Worm (Caenorhabditis elegans): ENCODE measurements around the gene C47D12.2.

Gene C47D12.2

ce11 chrII:11637189-11637754 lies 38.8 kb upstream of the C47D12.2 start (continued):
- peak in 1 of 2 experiments; percentile 78 for TF ChIP-seq unc-62 (GFP tag; optimal IDR thresholded peaks at IDR 0.05 in 1 of 2)
- TF ChIP-seq unc-62 (tag; optimal IDR thresholded peaks at IDR 0.05): no peak
- no peak for TF ChIP-seq saeg-2 (GFP tag; IDR thresholded peaks at IDR 0.05)
- no peak for TF ChIP-seq Y48G9A.11 (GFP tag; IDR thresholded peaks at IDR 0.05)
- 0 out of 2 replicates have a peak, but pooled peaks have one; percentile 11 for TF ChIP-seq php-3 (GFP tag; IDR thresholded peaks at IDR 0.05)
- TF ChIP-seq ama-1 (optimal IDR thresholded peaks at IDR 0.05): peak; percentile 61
- peak; percentile 11 for TF ChIP-seq hlh-30 (tag; optimal IDR thresholded peaks at IDR 0.05; ENCODE audit: insufficient read depth)
- no peak for TF ChIP-seq lir-3 (tag; optimal IDR thresholded peaks at IDR 0.05)
- peak; percentile 50 for TF ChIP-seq duxl-1 (tag; optimal IDR thresholded peaks at IDR 0.05; ENCODE audit: poor library complexity)
- TF ChIP-seq mes-2 (tag; optimal IDR thresholded peaks at IDR 0.05; ENCODE audit: poor library complexity, severe bottlenecking): peak; percentile 52
- TF ChIP-seq dmd-6 (GFP tag; IDR thresholded peaks at IDR 0.05): no peak

ce11 chrII:11637817-11638216 lies 38.3 kb upstream of the C47D12.2 start:
- TF ChIP-seq nhr-102 (tag; optimal IDR thresholded peaks at IDR 0.05) (peak; percentile 24), mes-2 (tag; optimal IDR thresholded peaks at IDR 0.05; ENCODE audit: poor library complexity, severe bottlenecking) (peak; percentile 2), F44E2.7 (GFP tag; IDR thresholded peaks at IDR 0.05) (no peak), T26A8.4 (GFP tag; IDR thresholded peaks at IDR 0.05) (0 out of 2 replicates have a peak, but pooled peaks have one; percentile 52), lin-38 (GFP tag; IDR thresholded peaks at IDR 0.05) (peak; percentile 41), F37D6.2 (tag; optimal IDR thresholded peaks at IDR 0.05) (peak; percentile 0), vab-7 (GFP tag; IDR thresholded peaks at IDR 0.05) (no peak)

- no peak for TF ChIP-seq vab-7 (GFP tag; IDR thresholded peaks at IDR 0.05)
- TF ChIP-seq ceh-62 (tag; optimal IDR thresholded peaks at IDR 0.05): no peak
- TF ChIP-seq F49E8.2 (tag; optimal IDR thresholded peaks at IDR 0.05; ENCODE audit: borderline replicate concordance): no peak
- TF ChIP-seq F26F4.8 (GFP tag; conservative IDR thresholded peaks at IDR 0.05): no peak
- TF ChIP-seq nhr-237 (tag; optimal IDR thresholded peaks at IDR 0.05): no peak
- no peak for TF ChIP-seq T26A8.4 (GFP tag; IDR thresholded peaks at IDR 0.05)
- no peak for TF ChIP-seq mdt-29 (GFP tag; IDR thresholded peaks at IDR 0.05)
- no peak for TF ChIP-seq lim-7 (GFP tag; IDR thresholded peaks at IDR 0.05)
- no peak for TF ChIP-seq T20F7.1 (GFP tag; optimal IDR thresholded peaks at IDR 0.05)
- TF ChIP-seq fos-1 (tag; optimal IDR thresholded peaks at IDR 0.05): no peak
- TF ChIP-seq lin-13 (GFP tag; optimal IDR thresholded peaks at IDR 0.05): no peak
- no peak for TF ChIP-seq lin-38 (GFP tag; IDR thresholded peaks at IDR 0.05)
- no peak for TF ChIP-seq tag-97 (GFP tag; IDR thresholded peaks at IDR 0.05)
- TF ChIP-seq ctbp-1 (GFP tag; IDR thresholded peaks at IDR 0.05): no peak
- peak; percentile 16 for TF ChIP-seq gei-8 (GFP tag; optimal IDR thresholded peaks at IDR 0.05)
- no peak for TF ChIP-seq egl-27 (tag; optimal IDR thresholded peaks at IDR 0.05)
- no peak for TF ChIP-seq pqm-1 (tag; optimal IDR thresholded peaks at IDR 0.05)
- peak in 1 of 2 experiments; percentile 16 for TF ChIP-seq lsy-2 (tag; optimal IDR thresholded peaks at IDR 0.05)
- no peak for TF ChIP-seq R02D3.7 (tag; optimal IDR thresholded peaks at IDR 0.05)
- peak; percentile 66 for TF ChIP-seq hlh-11 (tag; optimal IDR thresholded peaks at IDR 0.05)
- no peak for TF ChIP-seq dmd-9 (GFP tag; IDR thresholded peaks at IDR 0.05)
- no peak for TF ChIP-seq ceh-32 (tag; optimal IDR thresholded peaks at IDR 0.05; ENCODE audit: poor library complexity)
- TF ChIP-seq aly-2 (tag; optimal IDR thresholded peaks at IDR 0.05): no peak
- no peak for TF ChIP-seq ZK546.5 (tag; optimal IDR thresholded peaks at IDR 0.05)
- no peak for TF ChIP-seq unc-39 (tag; optimal IDR thresholded peaks at IDR 0.05)
- TF ChIP-seq Y5F2A.4 (GFP tag; optimal IDR thresholded peaks at IDR 0.05): no peak
- TF ChIP-seq ztf-11 (tag; optimal IDR thresholded peaks at IDR 0.05): no peak
- no peak for TF ChIP-seq lir-3 (tag; optimal IDR thresholded peaks at IDR 0.05)
- peak; percentile 25 for TF ChIP-seq nhr-48 (tag; optimal IDR thresholded peaks at IDR 0.05)
- no peak for TF ChIP-seq spr-1 (tag; optimal IDR thresholded peaks at IDR 0.05)
- no peak for TF ChIP-seq spr-3 (GFP tag; optimal IDR thresholded peaks at IDR 0.05)
- peak in 1 of 2 experiments; percentile 27 for TF ChIP-seq unc-62 (GFP tag; optimal IDR thresholded peaks at IDR 0.05 in 1 of 2)
- TF ChIP-seq unc-62 (tag; optimal IDR thresholded peaks at IDR 0.05): no peak
- no peak for TF ChIP-seq cey-2 (tag; optimal IDR thresholded peaks at IDR 0.05; ENCODE audit: borderline replicate concordance, insufficient read depth)
- TF ChIP-seq ceh-44 (GFP tag; IDR thresholded peaks at IDR 0.05): no peak
- TF ChIP-seq Y105C5A.15 (GFP tag; IDR thresholded peaks at IDR 0.05): no peak
Observed at ce11 chrII:11642025-11642424, 34.1 kb upstream of the C47D12.2 start.
